Fruit fly (Drosophila melanogaster) whole organism, wandering third instar larva: Measurements from ENCODE around the gene CG7992.

Experiments
- Abd-B ChIP-seq: fragments of >200 bp; optimal IDR thresholded peaks from 2 replicates; lab custom pipeline; 2017; ENCODE audit warnings: missing biosample characterization, missing genetic modification characterization
- CG32264 ChIP-seq: fragments of 200-800 bp; sonication (Bioruptor generic); optimal IDR thresholded peaks from 2 replicates; lab custom pipeline; 2016; ENCODE audit warnings: missing biosample characterization, missing genetic modification characterization

- TF ChIP-seq CG32264 (GFP tag; lab: Kevin White, UChicago) (no peak), Abd-B (GFP tag; lab: Kevin White, UChicago) (no peak)
Observed at dm6 chrX:19212954-19213353, 34.1 kb downstream of the CG7992 start, which contains the start of gene Mur18B.
